Worm (Caenorhabditis elegans): ENCODE data around the gene Y75B8A.44.

DNA sequence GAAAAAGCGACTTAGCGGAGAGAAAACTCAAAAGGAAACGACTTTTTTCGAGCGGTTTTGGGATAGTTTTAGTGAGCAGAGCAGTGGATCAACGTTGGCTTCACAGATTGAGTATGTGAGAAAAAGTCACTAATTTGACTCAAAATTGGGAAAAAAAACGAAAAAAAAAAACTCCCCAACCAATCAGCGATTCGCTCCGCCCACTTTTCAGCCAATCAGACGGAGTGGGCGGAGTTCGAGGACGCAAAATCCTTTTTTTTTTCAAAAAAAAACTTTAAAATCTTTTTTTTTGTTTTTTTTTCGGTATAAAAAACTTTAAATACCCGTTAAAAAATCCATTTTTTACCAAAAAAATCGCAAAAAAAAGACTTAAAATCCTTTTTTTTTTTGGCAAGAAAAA is 26.5 kb downstream of the Y75B8A.44 start:
- TF ChIP-seq nhr-237 (tag; optimal IDR thresholded peaks at IDR 0.05) (no peak), blmp-1 (tag; optimal IDR thresholded peaks at IDR 0.05; ENCODE audit: insufficient read depth) (no peak), aly-2 (tag; optimal IDR thresholded peaks at IDR 0.05) (no peak), ztf-11 (tag; optimal IDR thresholded peaks at IDR 0.05) (no peak), unc-62 (GFP tag; optimal IDR thresholded peaks at IDR 0.05) (no peak)
